Worm (Caenorhabditis elegans) whole organism, L1 larva: ENCODE results near the gene C02D5.2.

Experiments used
- alr-1 ChIP-seq: fragments of 200-800 bp; sonication (Bioruptor generic); optimal IDR thresholded peaks from 2 replicates; lab custom pipeline; 2018; ENCODE audit warnings: borderline replicate concordance, mild to moderate bottlenecking, missing genetic modification characterization, missing compliant biosample characterization
- fos-1 ChIP-seq: fragments of 150-350 bp; optimal IDR thresholded peaks from 2 replicates; lab custom pipeline; 2014; ENCODE audit warnings: missing biosample characterization, missing genetic modification characterization
- hlh-17 ChIP-seq: fragments of 200-800 bp; sonication (Bioruptor generic); optimal IDR thresholded peaks from 2 replicates; lab custom pipeline; 2018; ENCODE audit warnings: missing genetic modification characterization, mild to moderate bottlenecking, missing compliant biosample characterization, moderate library complexity, borderline replicate concordance
- jun-1 ChIP-seq: fragments of 150-350 bp; optimal IDR thresholded peaks from 2 replicates; lab custom pipeline; 2014; ENCODE audit warnings: missing biosample characterization, missing genetic modification reagents, missing genetic modification characterization
- lin-13 ChIP-seq: fragments of 150-350 bp; optimal IDR thresholded peaks from 2 replicates; lab custom pipeline; 2014; ENCODE audit warnings: missing biosample characterization, missing genetic modification reagents, missing genetic modification characterization
- lin-35 ChIP-seq, 2 experiments: fragments of 150-350 bp; optimal IDR thresholded peaks; 2 replicates each; lab custom pipeline; 2014; ENCODE audit warnings: missing biosample characterization in 2 of 2, missing genetic modification characterization in 2 of 2, missing genetic modification reagents in 2 of 2
- lsy-2 ChIP-seq, 2 experiments: fragments of 150-350 bp; optimal IDR thresholded peaks; 2 replicates each; lab custom pipeline; 2014; ENCODE audit warnings: missing biosample characterization in 2 of 2, missing genetic modification characterization in 2 of 2
- mdl-1 ChIP-seq, 2 experiments: fragments of 150-350 bp; optimal IDR thresholded peaks; 2 replicates each; lab custom pipeline; 2014 to 2017; ENCODE audit warnings: missing biosample characterization in 2 of 2, missing genetic modification characterization in 2 of 2, inconsistent platforms in 1 of 2
- nhr-11 ChIP-seq: fragments of 150-350 bp; optimal IDR thresholded peaks from 2 replicates; lab custom pipeline; 2014; ENCODE audit warnings: missing biosample characterization, missing genetic modification characterization
- unc-130 ChIP-seq: fragments of 150-350 bp; optimal IDR thresholded peaks from 2 replicates; lab custom pipeline; 2017; ENCODE audit warnings: missing biosample characterization, missing genetic modification characterization, inconsistent platforms
- unc-98 ChIP-seq: fragments of 200-800 bp; sonication (Bioruptor generic); IDR thresholded peaks from 2 replicates; pipeline ENCODE4 v1.3.6; 2022; ENCODE audit warnings: missing genetic modification characterization, missing compliant biosample characterization
- zip-4 ChIP-seq: fragments of 200-800 bp; sonication (Bioruptor generic); optimal IDR thresholded peaks from 2 replicates; lab custom pipeline; 2018; ENCODE audit warnings: mild to moderate bottlenecking, missing genetic modification characterization, moderate library complexity, missing compliant biosample characterization
- ztf-4 ChIP-seq: fragments of 150-350 bp; optimal IDR thresholded peaks from 2 replicates; lab custom pipeline; 2014; ENCODE audit warnings: missing biosample characterization, missing genetic modification characterization

DNA sequence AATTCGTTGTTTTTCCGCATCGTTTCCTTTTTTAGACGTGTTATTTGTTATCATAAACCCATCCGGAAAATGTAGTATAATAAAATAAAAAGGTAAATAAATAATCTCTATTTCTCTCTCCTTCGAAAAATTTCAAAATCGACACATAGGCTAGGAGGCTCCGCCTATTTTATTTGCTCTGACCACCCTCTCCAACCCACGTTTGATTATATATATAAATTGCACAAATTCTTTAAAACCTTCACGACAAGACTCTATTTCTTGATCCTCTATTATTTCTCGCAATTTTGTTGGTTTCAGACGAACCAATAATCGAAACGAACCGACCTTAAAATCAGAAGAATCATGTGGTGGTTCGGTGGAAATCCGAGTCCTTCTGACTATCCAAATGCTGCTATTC is 23.7 kb downstream of the C02D5.2 start, which contains the start of gene doxa-1:
- TF ChIP-seq nhr-11 (tag; lab: Kevin White, UChicago), result no peak
- TF ChIP-seq lin-35 (GFP tag; optimal IDR thresholded peaks at IDR 0.05; lab: Kevin White, UChicago), result no peak
- no peak for TF ChIP-seq alr-1 (tag; lab: Kevin White, UChicago)
- no peak for TF ChIP-seq fos-1
- TF ChIP-seq ztf-4 (tag; lab: Kevin White, UChicago), result no peak
- no peak for TF ChIP-seq unc-98 (GFP tag; lab: Robert Waterston, UW)
- no peak for TF ChIP-seq lsy-2 (tag; optimal IDR thresholded peaks at IDR 0.05; lab: Kevin White, UChicago)
- TF ChIP-seq mdl-1 (tag; optimal IDR thresholded peaks at IDR 0.05; lab: Kevin White, UChicago), result no peak
- no peak for TF ChIP-seq lin-13 (GFP tag; lab: Kevin White, UChicago)
- TF ChIP-seq zip-4 (GFP tag; lab: Kevin White, UChicago), result no peak
- TF ChIP-seq unc-130 (tag; lab: Kevin White, UChicago), result no peak
- no peak for TF ChIP-seq hlh-17
- TF ChIP-seq jun-1 (tag; lab: Kevin White, UChicago), result no peak
